Worm (Caenorhabditis elegans) whole organism, young adult: ENCODE data around the gene R10E4.9.

Source experiments
- B0019.2 ChIP-seq: fragments of 200-800 bp; sonication (Bioruptor generic); conservative IDR thresholded peaks from 2 replicates; pipeline ENCODE4 v1.3.6; 2022; ENCODE audit warnings: missing genetic modification reagents, missing genetic modification characterization, missing compliant biosample characterization
- B0261.1 ChIP-seq: sonication (generic microtip); optimal IDR thresholded peaks from 2 replicates; lab custom pipeline; 2016; ENCODE audit warnings: mild to moderate bottlenecking, missing genetic modification characterization, moderate library complexity, missing compliant biosample characterization
- B0336.3 ChIP-seq: fragments of 200-800 bp; sonication (Bioruptor generic); IDR thresholded peaks from 2 replicates; pipeline ENCODE4 v1.3.6; 2022; ENCODE audit warnings: missing genetic modification characterization, missing compliant biosample characterization
- C17E4.6 ChIP-seq: fragments of 200-800 bp; sonication (Bioruptor generic); IDR thresholded peaks from 2 replicates; pipeline ENCODE4 v1.3.6; 2022; ENCODE audit warnings: missing genetic modification reagents, missing genetic modification characterization, missing compliant biosample characterization
- D2030.7 ChIP-seq: fragments of 200-800 bp; sonication (Bioruptor generic); IDR thresholded peaks from 2 replicates; pipeline ENCODE4 v1.3.6; 2022; ENCODE audit warnings: missing genetic modification reagents, missing genetic modification characterization, missing compliant biosample characterization
- F10E7.11 ChIP-seq: sonication (generic microtip); optimal IDR thresholded peaks from 2 replicates; lab custom pipeline; 2017; ENCODE audit warnings: mild to moderate bottlenecking, missing genetic modification characterization, moderate library complexity, missing compliant biosample characterization
- F22D6.2 ChIP-seq: sonication (generic microtip); optimal IDR thresholded peaks from 2 replicates; lab custom pipeline; 2016; ENCODE audit warnings: mild to moderate bottlenecking, missing genetic modification characterization, missing compliant biosample characterization
- F37B4.10 ChIP-seq: fragments of 200-800 bp; sonication (Bioruptor generic); IDR thresholded peaks from 2 replicates; pipeline ENCODE4 v1.3.6; 2022; ENCODE audit warnings: missing genetic modification characterization, missing compliant biosample characterization
- F57C9.4 ChIP-seq: sonication (generic microtip); optimal IDR thresholded peaks from 2 replicates; lab custom pipeline; 2017; ENCODE audit warnings: mild to moderate bottlenecking, missing genetic modification characterization, missing compliant biosample characterization
- T07F8.4 ChIP-seq: sonication (generic microtip); optimal IDR thresholded peaks from 2 replicates; lab custom pipeline; 2016; ENCODE audit warnings: mild to moderate bottlenecking, missing genetic modification characterization, moderate library complexity, missing compliant biosample characterization
- T26A5.8 ChIP-seq: sonication (generic microtip); optimal IDR thresholded peaks from 2 replicates; lab custom pipeline; 2016; ENCODE audit warnings: missing genetic modification characterization, missing compliant biosample characterization
- Y53F4B.3 ChIP-seq: fragments of 200-800 bp; sonication (Bioruptor generic); IDR thresholded peaks from 2 replicates; pipeline ENCODE4 v1.3.6; 2022; ENCODE audit warnings: missing genetic modification reagents, missing genetic modification characterization, missing compliant biosample characterization
- Y67H2A.10 ChIP-seq: fragments of 200-800 bp; sonication (Bioruptor generic); conservative IDR thresholded peaks from 2 replicates; pipeline ENCODE4 v1.3.6; 2022; ENCODE audit warnings: missing genetic modification reagents, missing genetic modification characterization, missing compliant biosample characterization
- Y95B8A.8 ChIP-seq: fragments of 200-800 bp; sonication (Bioruptor generic); IDR thresholded peaks from 2 replicates; pipeline ENCODE4 v1.3.6; 2022; ENCODE audit warnings: missing genetic modification reagents, missing genetic modification characterization, missing compliant biosample characterization
- ZK185.1 ChIP-seq: sonication (generic microtip); optimal IDR thresholded peaks from 2 replicates; lab custom pipeline; 2016; ENCODE audit warnings: mild to moderate bottlenecking, missing genetic modification characterization, missing compliant biosample characterization; ENCODE audit not compliant: poor library complexity, severe bottlenecking
- aptf-3 ChIP-seq: fragments of 200-800 bp; sonication (Bioruptor generic); IDR thresholded peaks from 2 replicates; pipeline ENCODE4 v1.3.6; 2022; ENCODE audit warnings: missing genetic modification characterization, missing compliant biosample characterization
- ceh-27 ChIP-seq: fragments of 200-800 bp; sonication (Bioruptor generic); optimal IDR thresholded peaks from 2 replicates; lab custom pipeline; 2018; ENCODE audit warnings: mild to moderate bottlenecking, missing genetic modification characterization, moderate library complexity, missing compliant biosample characterization
- ceh-79 ChIP-seq: sonication (generic microtip); optimal IDR thresholded peaks from 2 replicates; lab custom pipeline; 2017; ENCODE audit warnings: mild to moderate bottlenecking, missing genetic modification characterization, missing compliant biosample characterization
- ceh-91 ChIP-seq: fragments of 200-800 bp; sonication (Bioruptor generic); IDR thresholded peaks from 2 replicates; pipeline ENCODE4 v1.3.6; 2022; ENCODE audit warnings: missing genetic modification reagents, missing genetic modification characterization, missing compliant biosample characterization
- chd-7 ChIP-seq: sonication (generic microtip); optimal IDR thresholded peaks from 2 replicates; lab custom pipeline; 2016; ENCODE audit warnings: mild to moderate bottlenecking, missing genetic modification characterization, moderate library complexity, missing compliant biosample characterization
- efl-1 ChIP-seq: fragments of 150-350 bp; optimal IDR thresholded peaks from 2 replicates; lab custom pipeline; 2014; ENCODE audit warnings: missing biosample characterization, missing genetic modification reagents, missing genetic modification characterization
- egl-44 ChIP-seq: fragments of 200-800 bp; sonication (Bioruptor generic); IDR thresholded peaks from 2 replicates; pipeline ENCODE4 v1.3.6; 2022; ENCODE audit warnings: missing genetic modification reagents, missing genetic modification characterization, missing compliant biosample characterization
- ekl-4 ChIP-seq: fragments of 200-800 bp; sonication (Bioruptor generic); IDR thresholded peaks from 2 replicates; pipeline ENCODE4 v1.3.6; 2022; ENCODE audit warnings: missing genetic modification reagents, missing genetic modification characterization, missing compliant biosample characterization
- hlh-12 ChIP-seq: sonication (generic microtip); optimal IDR thresholded peaks from 2 replicates; lab custom pipeline; 2016; ENCODE audit warnings: missing genetic modification characterization, missing compliant biosample characterization
- hmg-1.2 ChIP-seq: fragments of 200-800 bp; sonication (Bioruptor generic); IDR thresholded peaks from 2 replicates; pipeline ENCODE4 v1.3.6; 2022; ENCODE audit warnings: missing genetic modification reagents, missing genetic modification characterization, missing compliant biosample characterization
- hrde-1 ChIP-seq: sonication (generic microtip); optimal IDR thresholded peaks from 2 replicates; lab custom pipeline; 2016; ENCODE audit warnings: missing genetic modification characterization, mild to moderate bottlenecking, missing compliant biosample characterization, moderate library complexity, missing genotype, missing genetic modification reagents, borderline replicate concordance
- lin-26 ChIP-seq: fragments of 200-800 bp; sonication (Bioruptor generic); IDR thresholded peaks from 2 replicates; pipeline ENCODE4 v1.3.6; 2022; ENCODE audit warnings: missing genetic modification reagents, missing genetic modification characterization, missing compliant biosample characterization
- lin-35 ChIP-seq, 3 experiments: fragments of 150-350 bp in 2 of 3; sonication (generic microtip) in 1 of 3; optimal IDR thresholded peaks; 2 replicates each; lab custom pipeline; 2014 to 2018; ENCODE audit warnings: missing biosample characterization in 3 of 3, missing genetic modification characterization in 3 of 3, missing genetic modification reagents in 3 of 3
- lsl-1 ChIP-seq: fragments of 200-800 bp; sonication (Bioruptor generic); optimal IDR thresholded peaks from 2 replicates; lab custom pipeline; 2018; ENCODE audit warnings: mild to moderate bottlenecking, missing genetic modification characterization, moderate library complexity, missing compliant biosample characterization
- madf-3 ChIP-seq: fragments of 200-800 bp; sonication (Bioruptor generic); IDR thresholded peaks from 2 replicates; pipeline ENCODE4 v1.3.6; 2022; ENCODE audit warnings: missing genetic modification reagents, missing genetic modification characterization, missing compliant biosample characterization
- madf-6 ChIP-seq: fragments of 200-800 bp; sonication (Bioruptor generic); IDR thresholded peaks from 2 replicates; pipeline ENCODE4 v1.3.6; 2022; ENCODE audit warnings: missing genetic modification reagents, missing genetic modification characterization, missing compliant biosample characterization
- mcd-1 ChIP-seq: fragments of 200-800 bp; sonication (Bioruptor generic); IDR thresholded peaks from 2 replicates; pipeline ENCODE4 v1.3.6; 2022; ENCODE audit warnings: missing genetic modification reagents, missing genetic modification characterization, missing compliant biosample characterization
- mel-28 ChIP-seq: sonication (generic microtip); optimal IDR thresholded peaks from 2 replicates; lab custom pipeline; 2016; ENCODE audit warnings: borderline replicate concordance, mild to moderate bottlenecking, missing genetic modification characterization, missing compliant biosample characterization
- mes-4 ChIP-seq: sonication (generic microtip); optimal IDR thresholded peaks from 2 replicates; lab custom pipeline; 2016; ENCODE audit warnings: missing genotype, missing genetic modification characterization, missing compliant biosample characterization
- mxl-1 ChIP-seq: sonication (generic microtip); optimal IDR thresholded peaks from 2 replicates; lab custom pipeline; 2016; ENCODE audit warnings: missing genetic modification characterization, missing compliant biosample characterization
- nhr-179 ChIP-seq: sonication (generic microtip); optimal IDR thresholded peaks from 2 replicates; lab custom pipeline; 2016; ENCODE audit warnings: mild to moderate bottlenecking, missing genetic modification characterization, missing compliant biosample characterization
- nhr-27 ChIP-seq: fragments of 200-800 bp; sonication (Bioruptor generic); optimal IDR thresholded peaks from 2 replicates; lab custom pipeline; 2018; ENCODE audit warnings: mild to moderate bottlenecking, missing genetic modification characterization, moderate library complexity, missing compliant biosample characterization
- nhr-80 ChIP-seq: sonication (generic microtip); optimal IDR thresholded peaks from 2 replicates; lab custom pipeline; 2016; ENCODE audit warnings: missing genetic modification characterization, missing compliant biosample characterization
- rcor-1 ChIP-seq: fragments of 200-800 bp; sonication (Bioruptor generic); IDR thresholded peaks from 2 replicates; pipeline ENCODE4 v1.3.6; 2022; ENCODE audit warnings: missing genetic modification reagents, missing genetic modification characterization, missing compliant biosample characterization
- rec-8 ChIP-seq, 2 experiments: sonication (generic microtip); optimal IDR thresholded peaks; 2 replicates each; lab custom pipeline; 2016; ENCODE audit warnings: mild to moderate bottlenecking in 2 of 2, missing genetic modification characterization in 2 of 2, missing genetic modification reagents in 2 of 2, missing genotype in 2 of 2, missing biosample characterization in 1 of 2, missing compliant biosample characterization in 1 of 2, moderate library complexity in 1 of 2
- rpc-1 ChIP-seq, 2 experiments: fragments of 150-350 bp in 1 of 2; sonication (generic microtip) in 1 of 2; optimal IDR thresholded peaks; 2 replicates each; lab custom pipeline; 2014 to 2018; ENCODE audit warnings: missing biosample characterization in 1 of 2, missing genetic modification characterization in 1 of 2, missing genetic modification reagents in 1 of 2, missing genotype in 1 of 2
- sptf-2 ChIP-seq: fragments of 200-800 bp; sonication (Bioruptor generic); optimal IDR thresholded peaks from 2 replicates; lab custom pipeline; 2018; ENCODE audit warnings: mild to moderate bottlenecking, missing genetic modification characterization, missing compliant biosample characterization
- tbp1 ChIP-seq: fragments of 200-800 bp; sonication (Bioruptor generic); optimal IDR thresholded peaks from 2 replicates; lab custom pipeline; 2018; ENCODE audit warnings: mild to moderate bottlenecking, missing genetic modification characterization, missing compliant biosample characterization
- tlf-1 ChIP-seq: fragments of 200-800 bp; sonication (Bioruptor generic); optimal IDR thresholded peaks from 2 replicates; lab custom pipeline; 2018; ENCODE audit warnings: mild to moderate bottlenecking, missing genetic modification characterization, missing compliant biosample characterization
- xnd-1 ChIP-seq: sonication (generic microtip); optimal IDR thresholded peaks from 2 replicates; lab custom pipeline; 2016; ENCODE audit warnings: missing genotype, missing genetic modification reagents, missing genetic modification characterization, missing compliant biosample characterization
- ztf-3 ChIP-seq: fragments of 200-800 bp; sonication (Bioruptor generic); optimal IDR thresholded peaks from 2 replicates; lab custom pipeline; 2018; ENCODE audit warnings: mild to moderate bottlenecking, missing genetic modification characterization, missing compliant biosample characterization

R10E4.9 gene

ce11 chrIII:4284732-4285165 is 17.4 kb downstream of the R10E4.9 start (continued):
- TF ChIP-seq B0261.1 (tag; lab: Kevin White, UChicago) (no peak), hmg-1.2 (peak; percentile 83), ztf-3 (GFP tag; lab: Kevin White, UChicago) (no peak), hrde-1 (no peak), madf-3 (no peak)

DNA sequence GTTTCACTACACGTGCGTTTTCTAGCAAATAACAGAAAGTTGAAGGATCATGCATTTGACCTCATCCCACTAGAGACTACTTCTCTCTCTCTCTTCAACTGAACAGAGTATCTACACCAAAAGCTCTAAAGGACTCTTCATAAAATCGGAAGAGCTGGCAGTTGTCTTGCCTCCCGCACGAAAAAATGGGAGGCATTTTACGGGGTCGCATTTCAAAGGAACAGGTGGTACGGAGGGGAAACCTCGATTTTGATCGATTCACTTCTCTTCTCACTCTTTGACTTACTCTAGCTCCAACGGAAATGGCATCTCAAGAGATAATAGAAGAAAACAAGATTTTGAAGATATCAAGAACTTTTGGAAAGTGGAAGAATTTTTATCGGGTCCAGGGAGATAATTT is 19.0 kb downstream of the R10E4.9 start:
- TF ChIP-seq mes-4 (tag; lab: Kevin White, UChicago): no peak
- no peak for TF ChIP-seq Y67H2A.10
- no peak for TF ChIP-seq rcor-1
- no peak for TF ChIP-seq xnd-1 (tag; lab: Kevin White, UChicago)
- no peak for TF ChIP-seq Y53F4B.3 (GFP tag; lab: Robert Waterston, UW)
- no peak for TF ChIP-seq ZK185.1 (tag; lab: Kevin White, UChicago)
- no peak for TF ChIP-seq Y95B8A.8
- no peak for TF ChIP-seq lsl-1 (GFP tag; lab: Kevin White, UChicago)
- TF ChIP-seq nhr-27 (tag; lab: Kevin White, UChicago): no peak
- TF ChIP-seq mxl-1 (tag; lab: Kevin White, UChicago): no peak
- TF ChIP-seq C17E4.6 (GFP tag; lab: Robert Waterston, UW): no peak
- no peak for TF ChIP-seq aptf-3 (GFP tag; lab: Robert Waterston, UW)
- TF ChIP-seq tbp1 (GFP tag; lab: Kevin White, UChicago): no peak
- TF ChIP-seq madf-6 (GFP tag; lab: Robert Waterston, UW): no peak
- no peak for TF ChIP-seq rpc-1 (optimal IDR thresholded peaks at IDR 0.05; lab: Kevin White, UChicago)
- TF ChIP-seq rpc-1 (tag; optimal IDR thresholded peaks at IDR 0.05; lab: Kevin White, UChicago): no peak
- no peak for TF ChIP-seq F37B4.10
- no peak for TF ChIP-seq F22D6.2
- TF ChIP-seq rec-8 (tag; optimal IDR thresholded peaks at IDR 0.05; lab: Kevin White, UChicago): no peak
- no peak for TF ChIP-seq D2030.7
- no peak for TF ChIP-seq hlh-12 (tag; lab: Kevin White, UChicago)

ce11 chrIII:4281955-4282618 is 20.1 kb downstream of the R10E4.9 start:
- TF ChIP-seq egl-44: peak; percentile 98
- peak; percentile 100 for TF ChIP-seq chd-7 (tag; lab: Kevin White, UChicago)
- peak; percentile 99 for TF ChIP-seq B0336.3 (GFP tag; lab: Robert Waterston, UW)
- TF ChIP-seq B0019.2 (GFP tag; lab: Robert Waterston, UW): no peak
- TF ChIP-seq mcd-1 (GFP tag; lab: Robert Waterston, UW): peak; percentile 90
- TF ChIP-seq ceh-27: peak; percentile 94
- TF ChIP-seq lin-26 (GFP tag; lab: Robert Waterston, UW): peak; percentile 81
- no peak for TF ChIP-seq T26A5.8 (tag; lab: Kevin White, UChicago)
- TF ChIP-seq hrde-1: no peak
- no peak for TF ChIP-seq mel-28
- 0 out of 2 replicates have a peak, but pooled peaks have one; percentile 25 for TF ChIP-seq ceh-91 (GFP tag; lab: Robert Waterston, UW)
- TF ChIP-seq mes-4 (tag; lab: Kevin White, UChicago): no peak
- no peak for TF ChIP-seq nhr-27 (tag; lab: Kevin White, UChicago)
- peak; percentile 68 for TF ChIP-seq F10E7.11
- peak; percentile 98 for TF ChIP-seq nhr-80 (tag; lab: Kevin White, UChicago)
- TF ChIP-seq efl-1: no peak
- TF ChIP-seq F57C9.4 (tag; lab: Kevin White, UChicago): no peak
- no peak; the same call in 1 of the 2 replicates for TF ChIP-seq Y67H2A.10
- no peak for TF ChIP-seq nhr-179 (tag; lab: Kevin White, UChicago)
- TF ChIP-seq ceh-79 (tag; lab: Kevin White, UChicago): no peak
- no peak for TF ChIP-seq sptf-2
- TF ChIP-seq tlf-1 (GFP tag; lab: Kevin White, UChicago): peak; percentile 95
- peak in 2 of 3 experiments; percentile 42 to 89 for TF ChIP-seq lin-35 (GFP tag; optimal IDR thresholded peaks at IDR 0.05; lab: Kevin White, UChicago)
- TF ChIP-seq ekl-4 (GFP tag; lab: Robert Waterston, UW): peak; percentile 94
- peak; percentile 13 for TF ChIP-seq T07F8.4 (tag; lab: Kevin White, UChicago)
